Fruit fly (Drosophila melanogaster) whole organism, wandering third instar larva: Measurements from ENCODE around the gene CG6006.

Source experiments
- Abd-B ChIP-seq: fragments of >200 bp; optimal IDR thresholded peaks from 2 replicates; lab custom pipeline; 2017; ENCODE audit warnings: missing biosample characterization, missing genetic modification characterization
- CG32264 ChIP-seq: fragments of 200-800 bp; sonication (Bioruptor generic); optimal IDR thresholded peaks from 2 replicates; lab custom pipeline; 2016; ENCODE audit warnings: missing biosample characterization, missing genetic modification characterization
- CG9705 ChIP-seq: fragments of 200-800 bp; sonication (Bioruptor generic); optimal IDR thresholded peaks from 2 replicates; lab custom pipeline; 2018; ENCODE audit warnings: missing biosample characterization, mild to moderate bottlenecking, missing genetic modification characterization
- CrebA ChIP-seq: fragments of 200-800 bp; sonication (Bioruptor generic); optimal IDR thresholded peaks from 2 replicates; lab custom pipeline; 2016; ENCODE audit warnings: missing biosample characterization, mild to moderate bottlenecking, missing genetic modification characterization, borderline replicate concordance
- Dfd ChIP-seq: fragments of >200 bp; optimal IDR thresholded peaks from 2 replicates; lab custom pipeline; 2017; ENCODE audit warnings: missing biosample characterization, missing genetic modification characterization
- Dif ChIP-seq: fragments of 200-275, 200-300 bp; sonication (Bioruptor generic); optimal IDR thresholded peaks from 2 replicates; lab custom pipeline; 2018; ENCODE audit warnings: missing biosample characterization, missing genetic modification characterization; ENCODE audit not compliant: partially characterized antibody
- GATAd ChIP-seq: sonication (Bioruptor generic); optimal IDR thresholded peaks from 2 replicates; lab custom pipeline; 2016; ENCODE audit warnings: missing biosample characterization, missing genetic modification characterization
- HLH106 ChIP-seq: fragments of 200-800 bp; optimal IDR thresholded peaks from 3 replicates; lab custom pipeline; 2019; ENCODE audit warnings: missing biosample characterization, mild to moderate bottlenecking, missing genetic modification characterization, moderate library complexity
- Hnf4 ChIP-seq: fragments of 200-800 bp; sonication (Bioruptor generic); optimal IDR thresholded peaks from 2 replicates; lab custom pipeline; 2016; ENCODE audit warnings: missing biosample characterization, mild to moderate bottlenecking, missing genetic modification characterization
- Hr78 ChIP-seq: fragments of >200 bp; optimal IDR thresholded peaks from 2 replicates; lab custom pipeline; 2017; ENCODE audit warnings: missing biosample characterization, missing genetic modification characterization
- Hr83 ChIP-seq: fragments of 200-300 bp; sonication (Bioruptor generic); optimal IDR thresholded peaks from 2 replicates; lab custom pipeline; 2016; ENCODE audit warnings: missing biosample characterization, mild to moderate bottlenecking, missing genetic modification characterization, moderate library complexity; ENCODE audit not compliant: poor library complexity, severe bottlenecking
- Jra ChIP-seq: sonication (Bioruptor generic); optimal IDR thresholded peaks from 2 replicates; lab custom pipeline; 2016; ENCODE audit warnings: missing biosample characterization, missing genetic modification characterization
- Mio ChIP-seq: sonication (Bioruptor generic); optimal IDR thresholded peaks from 2 replicates; lab custom pipeline; 2016; ENCODE audit warnings: missing biosample characterization, missing genetic modification characterization
- Myc ChIP-seq: fragments of >200 bp; optimal IDR thresholded peaks from 2 replicates; lab custom pipeline; 2017
- N ChIP-seq: fragments of >200 bp; optimal IDR thresholded peaks from 2 replicates; lab custom pipeline; 2018; ENCODE audit warnings: missing biosample characterization, missing external identifiers, missing genetic modification characterization
- OdsH ChIP-seq: fragments of 200-800 bp; sonication (Bioruptor generic); optimal IDR thresholded peaks from 2 replicates; lab custom pipeline; 2016; ENCODE audit warnings: missing biosample characterization, mild to moderate bottlenecking, missing genetic modification characterization
- Rel ChIP-seq, 2 experiments: fragments of 200-800 bp; sonication (Bioruptor generic) in 1 of 2; optimal IDR thresholded peaks; 2 replicates in 1 of 2; 3 replicates in 1 of 2; lab custom pipeline; 2016 to 2019; ENCODE audit warnings: mild to moderate bottlenecking in 2 of 2, missing biosample characterization in 2 of 2, missing genetic modification characterization in 2 of 2, moderate library complexity in 1 of 2
- Sp1 ChIP-seq: fragments of 200-800 bp; sonication (Bioruptor generic); optimal IDR thresholded peaks from 3 replicates; lab custom pipeline; 2019; ENCODE audit warnings: missing biosample characterization, mild to moderate bottlenecking, missing genetic modification characterization, moderate library complexity
- Vsx2 ChIP-seq: fragments of 200-300, 225-300 bp; sonication (Bioruptor generic); optimal IDR thresholded peaks from 2 replicates; lab custom pipeline; 2018; ENCODE audit warnings: missing biosample characterization, missing genetic modification characterization; ENCODE audit not compliant: partially characterized antibody
- br ChIP-seq: fragments of 200-800 bp; sonication (Bioruptor generic); optimal IDR thresholded peaks from 2 replicates; lab custom pipeline; 2016; ENCODE audit warnings: missing biosample characterization, missing genetic modification characterization
- brk ChIP-seq: fragments of 200-800 bp; sonication (Bioruptor generic); optimal IDR thresholded peaks from 2 replicates; lab custom pipeline; 2016; ENCODE audit warnings: missing biosample characterization, mild to moderate bottlenecking, missing genetic modification characterization
- dl ChIP-seq, 2 experiments: fragments of 175-275, 200-275 bp in 1 of 2; fragments of 200-275 bp in 1 of 2; sonication (Bioruptor generic); optimal IDR thresholded peaks; lab custom pipeline; 2018; ENCODE audit warnings: mild to moderate bottlenecking in 2 of 2, missing biosample characterization in 2 of 2, missing genetic modification characterization in 2 of 2, moderate library complexity in 2 of 2; ENCODE audit not compliant: partially characterized antibody in 2 of 2, insufficient read depth in 1 of 2
- dmrt93B ChIP-seq: fragments of 200-800 bp; sonication (Bioruptor generic); optimal IDR thresholded peaks from 2 replicates; lab custom pipeline; 2018; ENCODE audit warnings: missing biosample characterization, mild to moderate bottlenecking, missing genetic modification characterization
- dsf ChIP-seq: sonication (Bioruptor generic); optimal IDR thresholded peaks from 2 replicates; lab custom pipeline; 2016; ENCODE audit warnings: missing biosample characterization, missing genetic modification characterization, borderline replicate concordance
- ey ChIP-seq: fragments of 200-800 bp; sonication (Bioruptor generic); optimal IDR thresholded peaks from 2 replicates; lab custom pipeline; 2016; ENCODE audit warnings: missing biosample characterization, missing genetic modification characterization
- foxo ChIP-seq, 2 experiments: fragments of 200-800 bp; sonication (Bioruptor generic); optimal IDR thresholded peaks; 2 replicates in 1 of 2; 3 replicates in 1 of 2; lab custom pipeline; 2016 to 2017; ENCODE audit warnings: missing biosample characterization in 2 of 2, missing genetic modification characterization in 2 of 2
- fru ChIP-seq: fragments of 200-800 bp; sonication (Bioruptor generic); optimal IDR thresholded peaks from 3 replicates; lab custom pipeline; 2016; ENCODE audit warnings: missing biosample characterization, mild to moderate bottlenecking, missing genetic modification characterization
- h ChIP-seq: fragments of 200-800 bp; sonication (Bioruptor generic); optimal IDR thresholded peaks from 3 replicates; lab custom pipeline; 2016; ENCODE audit warnings: missing biosample characterization, mild to moderate bottlenecking, missing genetic modification characterization
- jim ChIP-seq: fragments of 175-275, 200-325 bp; sonication (Bioruptor generic); optimal IDR thresholded peaks from 2 replicates; lab custom pipeline; 2016; ENCODE audit warnings: missing biosample characterization, mild to moderate bottlenecking, missing genetic modification characterization
- lola ChIP-seq: fragments of >200 bp; optimal IDR thresholded peaks from 2 replicates; lab custom pipeline; 2017; ENCODE audit warnings: missing biosample characterization, missing genetic modification characterization
- pan ChIP-seq: fragments of >200 bp; optimal IDR thresholded peaks from 2 replicates; lab custom pipeline; 2017
- psq ChIP-seq: fragments of 200-800 bp; sonication (Bioruptor generic); optimal IDR thresholded peaks from 3 replicates; lab custom pipeline; 2017; ENCODE audit warnings: missing biosample characterization, mild to moderate bottlenecking, missing genetic modification characterization, moderate library complexity
- rgr ChIP-seq: fragments of 200-800 bp; sonication (Bioruptor generic); optimal IDR thresholded peaks from 3 replicates; lab custom pipeline; 2016; ENCODE audit warnings: missing biosample characterization, mild to moderate bottlenecking, missing genetic modification characterization
- sage ChIP-seq: fragments of 200-800 bp; sonication (Bioruptor generic); optimal IDR thresholded peaks from 2 replicates; lab custom pipeline; 2016; ENCODE audit warnings: missing biosample characterization, mild to moderate bottlenecking, missing genetic modification characterization
- sv ChIP-seq: fragments of 200-800 bp; sonication (Bioruptor generic); optimal IDR thresholded peaks from 3 replicates; lab custom pipeline; 2016; ENCODE audit warnings: missing biosample characterization, missing genetic modification characterization
- tai ChIP-seq: sonication (Bioruptor generic); optimal IDR thresholded peaks from 2 replicates; lab custom pipeline; 2016; ENCODE audit warnings: missing biosample characterization, missing genetic modification characterization
- usp ChIP-seq: fragments of >200 bp; optimal IDR thresholded peaks from 2 replicates; lab custom pipeline; 2017; ENCODE audit warnings: missing biosample characterization, missing genetic modification characterization
- woc ChIP-seq: sonication (Bioruptor generic); optimal IDR thresholded peaks from 2 replicates; lab custom pipeline; 2016; ENCODE audit warnings: missing biosample characterization, mild to moderate bottlenecking, missing genetic modification characterization

Gene CG6006

DNA sequence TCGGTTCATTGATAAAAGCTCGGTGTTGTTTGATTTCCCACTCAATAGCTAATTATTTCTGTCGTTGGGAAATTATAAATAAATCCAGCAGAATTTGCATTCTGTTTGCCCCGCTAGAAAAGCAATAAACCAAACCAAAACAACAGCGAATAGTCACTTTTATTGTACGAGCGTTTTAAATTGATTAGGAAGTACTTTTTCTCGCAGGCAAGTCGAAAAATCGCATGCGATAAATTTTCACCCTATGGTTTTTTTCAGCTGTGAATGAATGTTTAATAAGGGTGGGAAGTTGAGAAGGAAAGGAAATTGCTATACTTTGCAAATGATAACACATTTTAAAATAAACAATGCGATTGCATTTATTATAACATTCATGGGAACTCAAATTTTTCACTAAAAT is 1.2 kb downstream of the CG6006 start:
- TF ChIP-seq Sp1 (GFP tag; lab: Kevin White, UChicago): no peak
- peak; percentile 4 for TF ChIP-seq Vsx2
- TF ChIP-seq, all 38 proteins: peak for 1

DNA sequence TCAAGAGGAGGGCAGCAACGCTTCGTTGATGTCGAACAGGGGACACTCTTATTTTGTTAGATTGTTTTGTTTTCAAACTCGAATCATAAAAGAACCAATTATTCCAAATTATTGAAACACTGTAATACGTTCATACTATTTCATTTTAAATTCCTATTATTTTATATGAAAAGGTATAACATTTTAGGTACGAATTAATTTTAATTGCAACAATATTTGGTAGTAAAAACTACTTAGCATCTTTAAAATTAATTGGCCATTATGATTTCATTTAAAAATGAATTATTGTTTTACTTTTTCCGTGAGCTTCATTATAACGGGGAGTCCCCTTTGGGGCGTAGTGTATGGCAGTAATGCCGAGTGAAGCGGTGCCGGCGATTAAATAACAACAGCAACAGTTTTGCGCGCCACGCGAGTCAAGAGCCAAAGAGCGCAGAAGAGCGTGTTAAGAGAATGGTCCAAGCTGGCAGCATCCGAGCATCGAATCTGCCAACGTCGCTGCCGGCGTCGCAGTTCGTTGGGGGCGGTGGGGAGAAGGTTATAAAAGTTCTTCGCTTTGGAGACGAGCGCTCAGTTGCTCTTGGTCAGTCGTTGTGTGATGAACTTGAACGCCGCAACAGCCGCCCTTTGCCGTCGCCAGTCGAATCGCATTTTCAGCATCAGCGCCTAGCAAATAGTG is 2.9 kb downstream of the CG6006 start:
- TF ChIP-seq GATAd (GFP tag; lab: Kevin White, UChicago): no peak
- TF ChIP-seq N: no peak
- TF ChIP-seq OdsH (GFP tag; lab: Kevin White, UChicago): peak; percentile 79
- TF ChIP-seq br: peak; percentile 42
- TF ChIP-seq dl (GFP tag; optimal IDR thresholded peaks at IDR 0.05; lab: Kevin White, UChicago; ENCODE audit: insufficient read depth in 1 of 2, partially characterized antibody in 2 of 2): peak; percentile 15 to 68
- TF ChIP-seq pan (lab: Kevin White, UChicago): no peak
- TF ChIP-seq Hr78 (GFP tag; lab: Kevin White, UChicago): no peak
- no peak for TF ChIP-seq dsf
- TF ChIP-seq sv (GFP tag; lab: Kevin White, UChicago): peak; percentile 33
- TF ChIP-seq Myc: no peak
- no peak for TF ChIP-seq Rel (GFP tag; optimal IDR thresholded peaks at IDR 0.05; lab: Kevin White, UChicago)
- peak; percentile 89 for TF ChIP-seq Rel (tag; optimal IDR thresholded peaks at IDR 0.05; lab: Kevin White, UChicago)
- TF ChIP-seq Sp1 (GFP tag; lab: Kevin White, UChicago): peak; percentile 65
- no peak for TF ChIP-seq Abd-B
- no peak for TF ChIP-seq Hnf4 (GFP tag; lab: Kevin White, UChicago)
- TF ChIP-seq ey: peak; percentile 65
- TF ChIP-seq lola: no peak
- TF ChIP-seq CrebA (GFP tag; lab: Kevin White, UChicago): no peak
- TF ChIP-seq CG32264 (GFP tag; lab: Kevin White, UChicago): no peak
- peak; percentile 51 for TF ChIP-seq rgr (GFP tag; lab: Kevin White, UChicago)
- TF ChIP-seq h: peak; percentile 73
- no peak for TF ChIP-seq usp
- peak; percentile 35 for TF ChIP-seq Dif (GFP tag; lab: Kevin White, UChicago)
- peak; percentile 97 for TF ChIP-seq fru
- no peak for TF ChIP-seq Mio (GFP tag; lab: Kevin White, UChicago)
- peak; percentile 1 for TF ChIP-seq Vsx2
- TF ChIP-seq CG9705 (GFP tag; lab: Kevin White, UChicago): no peak
- no peak for TF ChIP-seq jim (GFP tag; lab: Kevin White, UChicago)
- TF ChIP-seq HLH106: peak; percentile 61
- TF ChIP-seq psq (GFP tag; lab: Kevin White, UChicago): peak; percentile 58
- peak; percentile 62 for TF ChIP-seq woc
- no peak for TF ChIP-seq sage
- TF ChIP-seq foxo (GFP tag; optimal IDR thresholded peaks at IDR 0.05; lab: Kevin White, UChicago): peak in 1 of 2 experiments; percentile 67
- no peak for TF ChIP-seq Dfd
- peak; percentile 33 for TF ChIP-seq dmrt93B (GFP tag; lab: Kevin White, UChicago)
- no peak for TF ChIP-seq tai
- TF ChIP-seq Jra: no peak
- no peak for TF ChIP-seq brk (GFP tag; lab: Kevin White, UChicago)
- no peak for TF ChIP-seq Hr83 (GFP tag; lab: Kevin White, UChicago)

dm6 chr3R:16168088-16168487 is 13.3 kb downstream of the CG6006 start:
- TF ChIP-seq sv (GFP tag; lab: Kevin White, UChicago): no peak
- TF ChIP-seq fru: no peak
- TF ChIP-seq N: no peak
